Worm (Caenorhabditis elegans) whole organism, midembryonic: ENCODE data around the gene far-2.

Source experiments
- T22C8.4 ChIP-seq: fragments of 200-800 bp; sonication (Bioruptor generic); IDR thresholded peaks from 2 replicates; pipeline ENCODE4 v1.3.6; 2022; ENCODE audit warnings: missing genetic modification characterization, missing compliant biosample characterization
- cog-1 ChIP-seq: sonication (generic microtip); optimal IDR thresholded peaks from 2 replicates; lab custom pipeline; 2016; ENCODE audit warnings: missing genetic modification characterization, missing compliant biosample characterization
- flt-1 ChIP-seq: fragments of 200-800 bp; sonication (Bioruptor generic); IDR thresholded peaks from 2 replicates; pipeline ENCODE4 v1.3.6; 2022; ENCODE audit warnings: missing genetic modification characterization, missing compliant biosample characterization
- klf-2 ChIP-seq: fragments of 200-800 bp; sonication (Bioruptor generic); conservative IDR thresholded peaks from 2 replicates; pipeline ENCODE4 v1.3.6; 2022; ENCODE audit warnings: missing genetic modification reagents, missing genetic modification characterization, missing compliant biosample characterization
- med-1 ChIP-seq: sonication (generic microtip); optimal IDR thresholded peaks from 2 replicates; lab custom pipeline; 2017; ENCODE audit warnings: missing genetic modification characterization, mild to moderate bottlenecking, missing compliant biosample characterization, antibody characterized with exemption, missing genetic modification reagents; ENCODE audit not compliant: insufficient read depth
- ref-1 ChIP-seq: fragments of 200-800 bp; sonication (Bioruptor generic); conservative IDR thresholded peaks from 2 replicates; pipeline ENCODE4 v1.3.6; 2022; ENCODE audit warnings: missing genetic modification reagents, missing genetic modification characterization, missing compliant biosample characterization
- ztf-23 ChIP-seq: fragments of 200-800 bp; sonication (Bioruptor generic); IDR thresholded peaks from 2 replicates; pipeline ENCODE4 v1.3.6; 2022; ENCODE audit warnings: missing genetic modification reagents, missing genetic modification characterization, missing compliant biosample characterization

- no peak for TF ChIP-seq med-1 (GFP tag; lab: Kevin White, UChicago)
- no peak for TF ChIP-seq flt-1
- no peak for TF ChIP-seq ztf-23 (GFP tag; lab: Robert Waterston, UW)
- TF ChIP-seq T22C8.4, result no peak
- no peak for TF ChIP-seq cog-1 (tag; lab: Kevin White, UChicago)
- no peak for TF ChIP-seq klf-2 (GFP tag; lab: Robert Waterston, UW)
- no peak for TF ChIP-seq ref-1
Observed at ce11 chrIII:9045838-9046237, 35.8 kb upstream of the far-2 start, which contains the start of gene R107.2.
